Worm (Caenorhabditis elegans): ENCODE data around the gene F55B11.6.
"Not testable (repeated sequence)": the region's sequence is repeated elsewhere in the genome, so short reads cannot be mapped to it uniquely, and the experiment has no call there.

- TF ChIP-seq him-1, W03F9.2, dao-5 (tag; optimal IDR thresholded peaks at IDR 0.05): not testable (repeated sequence)
Measured at ce11 chrIV:14427395-14427794, 10.4 kb upstream of the F55B11.6 start, which contains the start of gene F55B11.5.
